Worm (Caenorhabditis elegans): ENCODE data around the gene Y75B7B.1.

DNA sequence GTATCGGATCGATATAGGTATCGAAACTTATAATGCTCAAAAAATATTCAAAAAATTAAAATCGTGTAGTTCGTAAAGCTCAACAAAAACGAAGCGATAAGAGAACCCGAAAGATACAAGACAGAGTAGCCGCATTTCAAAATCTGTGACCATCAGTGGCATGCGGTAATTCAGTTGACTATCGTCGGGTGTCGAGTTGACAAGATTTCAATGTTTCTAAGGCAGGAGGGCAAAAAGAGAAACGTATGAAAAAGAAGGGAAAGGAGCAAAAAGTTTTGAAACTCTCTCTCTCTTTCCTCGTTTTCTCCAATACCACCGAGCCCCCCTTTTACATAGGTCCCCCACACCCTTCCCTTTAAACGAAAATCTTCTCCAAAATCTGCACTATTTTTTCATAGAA, 51.1 kb downstream of the Y75B7B.1 start:
- TF ChIP-seq mbf-1 (tag; optimal IDR thresholded peaks at IDR 0.05) (no peak), nhr-11 (tag; optimal IDR thresholded peaks at IDR 0.05) (no peak), unc-55 (GFP tag; optimal IDR thresholded peaks at IDR 0.05) (no peak), ceh-16 (tag; optimal IDR thresholded peaks at IDR 0.05) (no peak)
